ENCODE assay signal across 2 fruit fly cellular contexts in the genomic region with DNA sequence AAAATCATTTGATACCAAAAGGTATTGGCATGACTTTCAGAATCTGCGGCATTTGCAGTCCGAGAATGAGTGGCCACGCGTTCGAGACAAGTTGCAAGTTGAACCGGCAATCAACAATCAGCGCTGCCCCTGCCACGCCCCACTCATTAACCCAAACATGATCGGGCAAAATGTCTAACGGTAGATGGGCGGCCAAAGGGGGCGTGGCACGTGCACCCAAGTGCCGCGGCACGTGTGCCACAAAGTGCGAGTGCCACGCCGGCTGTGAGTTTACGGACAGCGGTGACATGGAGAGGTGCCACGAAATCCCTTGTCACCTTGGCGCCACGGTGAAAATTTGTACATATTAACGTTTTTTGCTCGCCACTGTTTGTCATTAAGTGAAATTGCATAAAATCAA.
TF ChIP-seq lines count a peak whose summit lies in the region.

No protein-coding gene starts in this region.

- TF ChIP-seq CTCF in whole organism, embryonic (GFP tag; optimal IDR thresholded peaks at IDR 0.05; lab: Kevin White, UChicago): no peak

TF ChIP-seq in whole organism, embryonic, 481 proteins besides CTCF, POLR2A, EP300 and RAD21:
- TF ChIP-seq klu (GFP tag; IDR thresholded peaks at IDR 0.05; lab: Robert Waterston, UW) (no peak), CG3065 (GFP tag; optimal IDR thresholded peaks at IDR 0.05; lab: Kevin White, UChicago) (peak; percentile 49), kay (GFP tag; optimal IDR thresholded peaks at IDR 0.05; lab: Kevin White, UChicago) (no peak), Hey (tag; optimal IDR thresholded peaks at IDR 0.05; lab: Kevin White, UChicago) (peak; percentile 93)
TF ChIP-seq in whole organism, embryonic: peak in this region for 2.

TF ChIP-seq in whole organism, prepupa, 60 proteins besides CTCF, POLR2A, EP300 and RAD21:
- peak; percentile 2 for TF ChIP-seq svp (GFP tag; lab: Kevin White, UChicago)
- TF ChIP-seq Hr39 (GFP tag; optimal IDR thresholded peaks at IDR 0.05; lab: Kevin White, UChicago): no peak
